Fruit fly (Drosophila melanogaster): Measurements from ENCODE around the gene Nsun5.

DNA sequence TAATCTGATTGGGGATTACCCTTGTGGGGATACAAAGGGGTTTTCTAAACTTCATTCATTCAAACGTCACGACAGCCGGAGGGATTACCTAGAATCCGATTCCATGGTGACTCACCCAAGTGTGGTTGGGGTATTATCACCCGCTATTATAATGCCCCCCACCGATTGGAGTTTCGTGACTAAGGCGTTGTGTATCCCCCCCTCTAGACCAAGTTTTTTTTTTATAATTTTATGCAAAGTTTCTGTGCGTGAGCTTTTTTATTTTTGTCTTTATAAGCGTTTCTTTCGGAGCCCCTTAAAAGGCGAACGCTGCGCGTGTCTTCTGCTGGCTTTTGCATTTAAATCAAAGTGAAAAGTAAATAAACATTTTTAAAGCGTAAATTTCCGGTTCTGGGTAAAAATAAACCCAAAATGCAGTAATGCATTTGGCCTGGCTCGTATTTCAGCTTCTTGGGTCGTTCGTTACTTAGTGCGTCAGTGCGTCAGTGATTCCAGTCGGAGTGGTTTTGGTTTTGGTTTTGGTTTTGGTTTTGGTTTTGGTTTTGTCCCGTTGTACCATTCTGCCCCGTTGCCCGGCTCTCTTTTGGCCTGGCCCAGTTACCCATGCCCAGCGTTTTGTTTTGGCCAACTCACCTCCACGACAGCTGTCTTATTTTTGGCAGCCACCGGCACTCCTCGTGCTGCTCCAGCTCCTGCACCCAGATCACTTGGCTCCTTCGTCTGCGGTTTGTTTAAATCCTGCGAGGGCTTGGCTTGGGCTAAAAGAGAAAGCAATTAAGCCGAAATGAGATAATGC is 11.0 kb downstream of the Nsun5 start:
- TF ChIP-seq EcR (GFP tag; optimal IDR thresholded peaks at IDR 0.05) (no peak), psq (optimal IDR thresholded peaks at IDR 0.05) (no peak), usp (GFP tag; optimal IDR thresholded peaks at IDR 0.05) (no peak)

All from whole organism.